Fruit fly (Drosophila melanogaster) whole organism, prepupa: Measurements from ENCODE around the gene hob.

Source experiments
- Blimp-1 ChIP-seq: fragments of 200-800 bp; sonication (Bioruptor generic); optimal IDR thresholded peaks from 3 replicates; lab custom pipeline; 2017; ENCODE audit warnings: missing biosample characterization, missing genetic modification characterization, mild to moderate bottlenecking, moderate library complexity, missing genetic modification reagents
- CG3032 ChIP-seq: fragments of 200-800 bp; optimal IDR thresholded peaks from 2 replicates; lab custom pipeline; 2019; ENCODE audit warnings: missing biosample characterization, mild to moderate bottlenecking, missing genetic modification characterization, moderate library complexity
- CG4318 ChIP-seq: fragments of 200-800 bp; sonication (Bioruptor generic); optimal IDR thresholded peaks from 3 replicates; lab custom pipeline; 2017; ENCODE audit warnings: missing biosample characterization, mild to moderate bottlenecking, missing genetic modification characterization
- CG8632 ChIP-seq: fragments of 200-800 bp; sonication (Bioruptor generic); optimal IDR thresholded peaks from 3 replicates; lab custom pipeline; 2016; ENCODE audit warnings: missing biosample characterization, missing genetic modification characterization
- Eip78C ChIP-seq: fragments of 200-800 bp; sonication (Bioruptor generic); peaks from one replicate; lab custom pipeline; 2016; ENCODE audit warnings: missing biosample characterization, missing genetic modification characterization
- Ets96B ChIP-seq: fragments of 200-800 bp; optimal IDR thresholded peaks from 2 replicates; lab custom pipeline; 2019; ENCODE audit warnings: missing biosample characterization, mild to moderate bottlenecking, missing genetic modification characterization, moderate library complexity
- Lpt ChIP-seq: fragments of 200-800 bp; sonication (Bioruptor generic); optimal IDR thresholded peaks from 3 replicates; lab custom pipeline; 2016; ENCODE audit warnings: missing biosample characterization, missing genetic modification characterization
- acj6 ChIP-seq: fragments of 200-800 bp; sonication (Bioruptor generic); optimal IDR thresholded peaks from 3 replicates; lab custom pipeline; 2016; ENCODE audit warnings: missing biosample characterization, missing genetic modification characterization
- dac ChIP-seq: fragments of 200-800 bp; sonication (Bioruptor generic); optimal IDR thresholded peaks from 2 replicates; lab custom pipeline; 2017; ENCODE audit warnings: missing biosample characterization, mild to moderate bottlenecking, missing genetic modification characterization
- fd59A ChIP-seq: fragments of 200-800 bp; sonication (Bioruptor generic); optimal IDR thresholded peaks from 2 replicates; lab custom pipeline; 2017; ENCODE audit warnings: missing biosample characterization, mild to moderate bottlenecking, missing genetic modification characterization, missing genetic modification reagents

DNA sequence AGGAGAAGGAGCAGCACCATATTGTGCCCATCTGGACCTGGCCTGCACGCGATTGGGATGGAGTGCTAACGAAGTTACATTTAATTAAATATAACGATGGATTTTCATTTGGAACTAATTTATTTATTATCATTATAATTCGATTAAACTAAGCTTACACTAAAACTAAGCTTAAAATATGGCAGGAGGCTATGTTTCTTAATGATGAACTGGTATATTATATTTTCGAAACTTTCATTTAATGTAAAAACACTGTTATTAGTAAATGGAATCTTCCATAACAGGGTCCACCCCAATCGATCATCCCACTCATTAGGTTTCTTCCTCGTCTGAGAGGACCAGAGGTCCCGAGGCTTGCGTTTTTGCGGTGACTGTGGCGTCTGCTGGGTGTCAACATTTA, 26.5 kb upstream of the hob start:
- TF ChIP-seq fd59A (GFP tag; lab: Kevin White, UChicago) (peak; percentile 90), dac (no peak), CG8632 (GFP tag; lab: Kevin White, UChicago) (peak; percentile 92), CG3032 (tag; lab: Kevin White, UChicago) (peak; percentile 92), Lpt (peak; percentile 43), CG4318 (GFP tag; lab: Kevin White, UChicago) (no peak), Blimp-1 (peak; percentile 47), acj6 (GFP tag; lab: Kevin White, UChicago) (peak; percentile 88), Eip78C (GFP tag; lab: Kevin White, UChicago) (peak; percentile 96), Ets96B (peak; percentile 92)
